Worm (Caenorhabditis elegans) whole organism, young adult: ENCODE results near the gene lin-31.

Source experiments
- C06A6.2 ChIP-seq: fragments of 200-800 bp; sonication (Bioruptor generic); conservative IDR thresholded peaks from 2 replicates; pipeline ENCODE4 v1.3.6; 2022; ENCODE audit warnings: missing genetic modification characterization, missing compliant biosample characterization
- F23B12.7 ChIP-seq: sonication (generic microtip); optimal IDR thresholded peaks from 2 replicates; lab custom pipeline; 2017; ENCODE audit warnings: missing genetic modification characterization, mild to moderate bottlenecking, missing compliant biosample characterization, antibody characterized with exemption, moderate library complexity; ENCODE audit not compliant: insufficient read depth
- F49E8.2 ChIP-seq: sonication (generic microtip); optimal IDR thresholded peaks from 3 replicates; lab custom pipeline; 2017; ENCODE audit warnings: missing genetic modification characterization, mild to moderate bottlenecking, missing compliant biosample characterization, antibody characterized with exemption, moderate library complexity; ENCODE audit not compliant: insufficient read depth
- F57A8.1 ChIP-seq: fragments of 200-800 bp; sonication (Bioruptor generic); optimal IDR thresholded peaks from 2 replicates; lab custom pipeline; 2018; ENCODE audit warnings: mild to moderate bottlenecking, missing genetic modification characterization, moderate library complexity, missing compliant biosample characterization
- Y67H2A.10 ChIP-seq: fragments of 200-800 bp; sonication (Bioruptor generic); conservative IDR thresholded peaks from 2 replicates; pipeline ENCODE4 v1.3.6; 2022; ENCODE audit warnings: missing genetic modification reagents, missing genetic modification characterization, missing compliant biosample characterization
- ceh-79 ChIP-seq: sonication (generic microtip); optimal IDR thresholded peaks from 2 replicates; lab custom pipeline; 2017; ENCODE audit warnings: mild to moderate bottlenecking, missing genetic modification characterization, missing compliant biosample characterization
- ekl-4 ChIP-seq: fragments of 200-800 bp; sonication (Bioruptor generic); IDR thresholded peaks from 2 replicates; pipeline ENCODE4 v1.3.6; 2022; ENCODE audit warnings: missing genetic modification reagents, missing genetic modification characterization, missing compliant biosample characterization
- snpc-4 ChIP-seq, 5 experiments: fragments of 150-350 bp in 1 of 5; sonication (generic microtip) in 4 of 5; optimal IDR thresholded peaks; 2 replicates each; lab custom pipeline; 2014 to 2018; ENCODE audit warnings: missing genetic modification characterization in 5 of 5, missing biosample characterization in 3 of 5, antibody characterized with exemption in 2 of 5, mild to moderate bottlenecking in 2 of 5, missing compliant biosample characterization in 2 of 5, missing genotype in 2 of 5, moderate library complexity in 2 of 5, missing genetic modification reagents in 1 of 5
- ztf-25 ChIP-seq: fragments of 200-800 bp; sonication (Bioruptor generic); IDR thresholded peaks from 2 replicates; pipeline ENCODE4 v1.3.6; 2022; ENCODE audit warnings: missing genetic modification reagents, missing genetic modification characterization, missing compliant biosample characterization

- TF ChIP-seq Y67H2A.10 (no peak), C06A6.2 (no peak), ztf-25 (GFP tag; lab: Robert Waterston, UW) (no peak), F49E8.2 (tag; lab: Kevin White, UChicago) (no peak), snpc-4 (GFP tag; optimal IDR thresholded peaks at IDR 0.05; lab: Kevin White, UChicago) (no peak), snpc-4 (tag; optimal IDR thresholded peaks at IDR 0.05; lab: Kevin White, UChicago) (no peak), ekl-4 (GFP tag; lab: Robert Waterston, UW) (no peak), F57A8.1 (GFP tag; lab: Kevin White, UChicago) (no peak), ceh-79 (tag; lab: Kevin White, UChicago) (no peak), F23B12.7 (tag; lab: Kevin White, UChicago) (no peak)
Observed at ce11 chrII:3980373-3980772, 2.0 kb upstream of the lin-31 start.
